Fruit fly (Drosophila melanogaster) whole organism, embryonic: Measurements from ENCODE around the gene Rfx.

Experiments
- ATbp ChIP-seq: fragments of 200-800 bp; sonication (Bioruptor generic); optimal IDR thresholded peaks from 2 replicates; lab custom pipeline; 2017; ENCODE audit warnings: missing biosample characterization, mild to moderate bottlenecking, missing genetic modification characterization, missing genetic modification reagents
- Atf3 ChIP-seq: fragments of 200-800 bp; sonication (Bioruptor generic); optimal IDR thresholded peaks from 3 replicates; lab custom pipeline; 2016; ENCODE audit warnings: missing biosample characterization, missing genetic modification characterization
- BEAF-32 ChIP-seq: fragments of 200-800 bp; sonication (Bioruptor generic); optimal IDR thresholded peaks from 3 replicates; lab custom pipeline; 2017; ENCODE audit warnings: missing biosample characterization, missing genetic modification characterization, mild to moderate bottlenecking, moderate library complexity, missing genetic modification reagents
- CG10147 ChIP-seq: fragments of 200-800 bp; sonication (Bioruptor generic); optimal IDR thresholded peaks from 2 replicates; lab custom pipeline; 2019; ENCODE audit warnings: missing biosample characterization, mild to moderate bottlenecking, missing genetic modification characterization, moderate library complexity
- CG10267 ChIP-seq: fragments of 200-800 bp; sonication (Bioruptor generic); optimal IDR thresholded peaks from 2 replicates; lab custom pipeline; 2018; ENCODE audit warnings: missing biosample characterization, mild to moderate bottlenecking, missing genetic modification characterization, moderate library complexity
- CG11560 ChIP-seq: fragments of 200-800 bp; sonication (Bioruptor generic); IDR thresholded peaks from 3 replicates; pipeline ENCODE4 v1.3.6; 2022; ENCODE audit warnings: missing biosample characterization, missing genetic modification characterization
- CG1233 ChIP-seq: fragments of 200-800 bp; sonication (Bioruptor generic); optimal IDR thresholded peaks from 4 replicates; lab custom pipeline; 2018; ENCODE audit warnings: missing biosample characterization, mild to moderate bottlenecking, missing genetic modification characterization
- CG14710 ChIP-seq: fragments of 200-800 bp; sonication (Bioruptor generic); optimal IDR thresholded peaks from 3 replicates; lab custom pipeline; 2019; ENCODE audit warnings: missing biosample characterization, mild to moderate bottlenecking, missing genetic modification characterization, moderate library complexity
- CG17802 ChIP-seq: fragments of 200-800 bp; sonication (Bioruptor generic); optimal IDR thresholded peaks from 2 replicates; lab custom pipeline; 2018; ENCODE audit warnings: missing biosample characterization, mild to moderate bottlenecking, missing genetic modification characterization, moderate library complexity
- CG32767 ChIP-seq: fragments of 200-800 bp; sonication (Bioruptor generic); IDR thresholded peaks from 2 replicates; pipeline ENCODE4 v1.3.6; 2022; ENCODE audit warnings: missing biosample characterization, missing genetic modification characterization
- CG4328 ChIP-seq: fragments of 200-800 bp; sonication (Bioruptor generic); optimal IDR thresholded peaks from 3 replicates; lab custom pipeline; 2017; ENCODE audit warnings: missing biosample characterization, missing genetic modification reagents, missing genetic modification characterization
- CG43689 ChIP-seq: fragments of 200-800 bp; sonication (Bioruptor generic); IDR thresholded peaks from 2 replicates; pipeline ENCODE4 v1.3.6; 2022; ENCODE audit warnings: missing biosample characterization, missing genetic modification characterization
- CG7357 ChIP-seq: fragments of 200-800 bp; sonication (Bioruptor generic); IDR thresholded peaks from 3 replicates; pipeline ENCODE4 v1.3.6; 2022; ENCODE audit warnings: missing biosample characterization, missing genetic modification characterization
- CkIIα-i1 ChIP-seq: fragments of 200-800 bp; sonication (Bioruptor generic); IDR thresholded peaks from 2 replicates; pipeline ENCODE4 v1.3.6; 2022; ENCODE audit warnings: missing biosample characterization, missing genetic modification characterization
- D19B ChIP-seq: fragments of 200-800 bp; sonication (Bioruptor generic); optimal IDR thresholded peaks from 2 replicates; lab custom pipeline; 2017; ENCODE audit warnings: missing biosample characterization, mild to moderate bottlenecking, missing genetic modification characterization
- Deaf1 ChIP-seq: fragments of 200-800 bp; optimal IDR thresholded peaks from 3 replicates; lab custom pipeline; 2019; ENCODE audit warnings: missing biosample characterization, mild to moderate bottlenecking, missing genetic modification characterization, moderate library complexity
- Dp ChIP-seq: fragments of 200-800 bp; sonication (Bioruptor generic); optimal IDR thresholded peaks from 2 replicates; lab custom pipeline; 2018; ENCODE audit warnings: missing biosample characterization, mild to moderate bottlenecking, missing genetic modification characterization, moderate library complexity
- Dref ChIP-seq: fragments of 200-800 bp; sonication (Bioruptor generic); IDR thresholded peaks from 2 replicates; pipeline ENCODE4 v1.3.6; 2022; ENCODE audit warnings: missing biosample characterization, missing genetic modification characterization
- H15 ChIP-seq: fragments of 200-800 bp; sonication (Bioruptor generic); IDR thresholded peaks from 3 replicates; pipeline ENCODE4 v1.3.6; 2022; ENCODE audit warnings: missing biosample characterization, missing genetic modification characterization
- Lhr ChIP-seq: fragments of 200-800 bp; sonication (Bioruptor generic); optimal IDR thresholded peaks from 3 replicates; lab custom pipeline; 2017; ENCODE audit warnings: mild to moderate bottlenecking, missing biosample characterization, missing genetic modification reagents, missing genetic modification characterization
- Mrtf ChIP-seq: fragments of 200-800 bp; sonication (Bioruptor generic); IDR thresholded peaks from 3 replicates; pipeline ENCODE4 v1.3.6; 2022; ENCODE audit warnings: missing biosample characterization, missing genetic modification characterization
- NK7.1 ChIP-seq: fragments of 200-800 bp; sonication (Bioruptor generic); optimal IDR thresholded peaks from 3 replicates; lab custom pipeline; 2016; ENCODE audit warnings: missing biosample characterization, missing genetic modification characterization
- NfI ChIP-seq: fragments of 200-800 bp; sonication (Bioruptor generic); optimal IDR thresholded peaks from 3 replicates; lab custom pipeline; 2018; ENCODE audit warnings: missing biosample characterization, mild to moderate bottlenecking, missing genetic modification characterization, moderate library complexity
- Rfx ChIP-seq: fragments of 200-800 bp; sonication (Bioruptor generic); IDR thresholded peaks from 2 replicates; pipeline ENCODE4 v1.3.6; 2022; ENCODE audit warnings: missing biosample characterization, missing genetic modification characterization
- Side ChIP-seq: fragments of 200-800 bp; sonication (Bioruptor generic); optimal IDR thresholded peaks from 2 replicates; lab custom pipeline; 2016; ENCODE audit warnings: missing biosample characterization, missing genetic modification characterization
- Sox102F ChIP-seq: fragments of 200-800 bp; sonication (Bioruptor generic); optimal IDR thresholded peaks from 2 replicates; lab custom pipeline; 2018; ENCODE audit warnings: missing biosample characterization, mild to moderate bottlenecking, missing genetic modification characterization, moderate library complexity
- Spps ChIP-seq: fragments of 200-800 bp; sonication (Bioruptor generic); optimal IDR thresholded peaks from 2 replicates; lab custom pipeline; 2018; ENCODE audit warnings: missing biosample characterization, mild to moderate bottlenecking, missing genetic modification characterization
- ab ChIP-seq: fragments of 200-800 bp; sonication (Bioruptor generic); optimal IDR thresholded peaks from 2 replicates; lab custom pipeline; 2016; ENCODE audit warnings: missing biosample characterization, missing genetic modification characterization
- ara ChIP-seq: fragments of 200-800 bp; sonication (Bioruptor generic); IDR thresholded peaks from 2 replicates; pipeline ENCODE4 v1.3.6; 2022; ENCODE audit warnings: missing biosample characterization, missing genetic modification characterization
- ato ChIP-seq: fragments of 200-800 bp; sonication (Bioruptor generic); IDR thresholded peaks from 2 replicates; pipeline ENCODE4 v1.3.6; 2022; ENCODE audit warnings: missing biosample characterization, missing genetic modification characterization; ENCODE audit not compliant: partially characterized antibody
- cg ChIP-seq: fragments of 200-800 bp; sonication (Bioruptor generic); optimal IDR thresholded peaks from 3 replicates; lab custom pipeline; 2019; ENCODE audit warnings: missing biosample characterization, mild to moderate bottlenecking, missing genetic modification characterization, moderate library complexity
- chm ChIP-seq: fragments of 200-800 bp; sonication (Bioruptor generic); IDR thresholded peaks from 2 replicates; pipeline ENCODE4 v1.3.6; 2022; ENCODE audit warnings: missing biosample characterization, missing genetic modification characterization
- crc ChIP-seq: fragments of 200-800 bp; sonication (Bioruptor generic); optimal IDR thresholded peaks from 2 replicates; lab custom pipeline; 2016; ENCODE audit warnings: missing biosample characterization, missing genetic modification characterization
- hkb ChIP-seq, 2 experiments: fragments of 200-800 bp in 1 of 2; fragments of >200 bp in 1 of 2; sonication (Bioruptor generic) in 1 of 2; IDR thresholded peaks in 1 of 2; optimal IDR thresholded peaks in 1 of 2; 2 replicates each; pipeline versions ENCODE4 v1.3.6 to Lab custom; 2017 to 2022; ENCODE audit warnings: missing biosample characterization in 1 of 2, missing genetic modification characterization in 1 of 2
- ind ChIP-seq: fragments of 200-800 bp; sonication (Bioruptor generic); optimal IDR thresholded peaks from 3 replicates; lab custom pipeline; 2016; ENCODE audit warnings: missing biosample characterization, missing genetic modification characterization
- kay ChIP-seq: fragments of 200-800 bp; sonication (Bioruptor generic); optimal IDR thresholded peaks from 2 replicates; lab custom pipeline; 2016; ENCODE audit warnings: missing biosample characterization, missing genetic modification characterization
- ken ChIP-seq: fragments of 200-800 bp; sonication (Bioruptor generic); IDR thresholded peaks from 3 replicates; pipeline ENCODE4 v1.3.6; 2022; ENCODE audit warnings: missing biosample characterization, missing genetic modification characterization
- lov ChIP-seq, 2 experiments: fragments of 200-800 bp in 1 of 2; fragments of >200 bp in 1 of 2; sonication (Bioruptor generic) in 1 of 2; IDR thresholded peaks in 1 of 2; optimal IDR thresholded peaks in 1 of 2; 2 replicates in 1 of 2; 3 replicates in 1 of 2; pipeline versions ENCODE4 v1.3.6 to Lab custom; 2017 to 2022; ENCODE audit warnings: missing biosample characterization in 1 of 2, missing genetic modification characterization in 1 of 2
- mld ChIP-seq: fragments of 200-800 bp; sonication (Bioruptor generic); IDR thresholded peaks from 3 replicates; pipeline ENCODE4 v1.3.6; 2022; ENCODE audit warnings: missing biosample characterization, missing genetic modification characterization; ENCODE audit not compliant: partially characterized antibody
- oc ChIP-seq: fragments of 200-800 bp; sonication (Bioruptor generic); optimal IDR thresholded peaks from 2 replicates; lab custom pipeline; 2018; ENCODE audit warnings: missing biosample characterization, mild to moderate bottlenecking, missing genetic modification characterization, moderate library complexity
- odd ChIP-seq: fragments of 200-800 bp; sonication (Bioruptor generic); optimal IDR thresholded peaks from 2 replicates; lab custom pipeline; 2017; ENCODE audit warnings: missing biosample characterization, mild to moderate bottlenecking, missing genetic modification characterization
- otp ChIP-seq: fragments of 200-800 bp; sonication (Bioruptor generic); IDR thresholded peaks from 3 replicates; pipeline ENCODE4, ENCODE4 v1.3.6; 2022; ENCODE audit warnings: missing biosample characterization, missing genetic modification characterization
- pho ChIP-seq: fragments of 200-800 bp; sonication (Bioruptor generic); optimal IDR thresholded peaks from 2 replicates; lab custom pipeline; 2016; ENCODE audit warnings: missing biosample characterization, missing genetic modification characterization
- seq ChIP-seq: fragments of 200-800 bp; sonication (Bioruptor generic); IDR thresholded peaks from 2 replicates; pipeline ENCODE4 v1.3.6; 2022; ENCODE audit warnings: missing biosample characterization, missing genetic modification characterization
- slou ChIP-seq: fragments of 200-800 bp; sonication (Bioruptor generic); optimal IDR thresholded peaks from 3 replicates; lab custom pipeline; 2016; ENCODE audit warnings: missing biosample characterization, missing genetic modification characterization
- tio ChIP-seq: fragments of 200-800 bp; sonication (Bioruptor generic); optimal IDR thresholded peaks from 2 replicates; lab custom pipeline; 2017; ENCODE audit warnings: missing biosample characterization, missing genetic modification characterization, inconsistent platforms
- tna ChIP-seq: fragments of 200-800 bp; sonication (Bioruptor generic); IDR thresholded peaks from 2 replicates; pipeline ENCODE4 v1.3.6; 2022; ENCODE audit warnings: missing biosample characterization, missing genetic modification characterization; ENCODE audit not compliant: partially characterized antibody
- vvl ChIP-seq: fragments of 200-800 bp; sonication (Bioruptor generic); IDR thresholded peaks from 2 replicates; pipeline ENCODE4 v1.3.6; 2022; ENCODE audit warnings: missing biosample characterization, missing genetic modification characterization
- zen ChIP-seq: fragments of 200-800 bp; sonication (Bioruptor generic); optimal IDR thresholded peaks from 3 replicates; lab custom pipeline; 2018; ENCODE audit warnings: missing biosample characterization, mild to moderate bottlenecking, missing genetic modification characterization, moderate library complexity
- zen2 ChIP-seq: fragments of 200-800 bp; sonication (Bioruptor generic); IDR thresholded peaks from 3 replicates; pipeline ENCODE4 v1.3.6; 2022; ENCODE audit warnings: missing biosample characterization, missing genetic modification characterization; ENCODE audit not compliant: partially characterized antibody

The Rfx gene

DNA sequence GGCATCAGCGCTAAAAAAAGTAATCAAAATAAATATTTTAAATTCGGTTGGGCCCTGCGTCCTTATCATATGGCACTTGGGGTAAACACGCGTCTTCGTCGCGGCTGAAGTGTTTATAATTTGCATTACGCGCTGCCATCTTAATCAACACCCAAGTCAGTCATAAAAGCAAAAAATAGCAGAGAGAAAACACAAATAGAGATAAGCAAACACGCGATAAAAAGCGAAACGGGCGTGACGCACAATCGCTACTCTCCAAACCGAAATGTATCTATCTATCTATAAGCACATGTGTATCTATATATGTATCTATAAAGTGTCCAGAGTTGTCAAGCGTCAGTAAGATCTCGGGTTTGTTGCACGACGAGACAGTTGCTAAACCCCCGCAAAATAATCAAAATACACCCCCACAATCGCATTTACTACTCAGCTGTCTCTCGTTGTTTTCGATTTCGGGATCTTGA is 13.1 kb upstream of the Rfx start (continued):
- no peak for TF ChIP-seq Deaf1 (tag; lab: Kevin White, UChicago)
- no peak for TF ChIP-seq ato (GFP tag; lab: Robert Waterston, UW)
- TF ChIP-seq CG43689 (GFP tag; lab: Robert Waterston, UW): no peak
- TF ChIP-seq CG32767 (GFP tag; lab: Robert Waterston, UW): peak; percentile 33; the same call in 1 of the 2 replicates
- no peak for TF ChIP-seq Sox102F (GFP tag; lab: Kevin White, UChicago)
- no peak for TF ChIP-seq Mrtf (GFP tag; lab: Robert Waterston, UW)
- TF ChIP-seq ind (GFP tag; lab: Kevin White, UChicago): no peak
- TF ChIP-seq pho (GFP tag; lab: Kevin White, UChicago): no peak
- peak; percentile 30 for TF ChIP-seq Side (GFP tag; lab: Kevin White, UChicago)
- TF ChIP-seq zen2 (GFP tag; lab: Robert Waterston, UW): no peak
- TF ChIP-seq ken (GFP tag; lab: Robert Waterston, UW): no peak
- TF ChIP-seq CG7357: no peak
- no peak for TF ChIP-seq seq (GFP tag; lab: Robert Waterston, UW)
- TF ChIP-seq Atf3 (GFP tag; lab: Kevin White, UChicago): no peak
- peak; percentile 35 for TF ChIP-seq CG4328 (GFP tag; lab: Kevin White, UChicago)
- no peak for TF ChIP-seq Spps (tag; lab: Kevin White, UChicago)
- TF ChIP-seq ab (GFP tag; lab: Kevin White, UChicago): no peak
- no peak for TF ChIP-seq hkb (optimal IDR thresholded peaks at IDR 0.05; lab: Kevin White, UChicago)
- TF ChIP-seq hkb (GFP tag; IDR thresholded peaks at IDR 0.05; lab: Robert Waterston, UW): no peak
- TF ChIP-seq BEAF-32 (GFP tag; lab: Kevin White, UChicago): no peak
- TF ChIP-seq otp (GFP tag; lab: Robert Waterston, UW): no peak
- TF ChIP-seq mld (GFP tag; lab: Robert Waterston, UW): no peak
- TF ChIP-seq CG1233 (GFP tag; lab: Kevin White, UChicago): no peak
- peak; percentile 25 for TF ChIP-seq ATbp (GFP tag; lab: Kevin White, UChicago)
- no peak for TF ChIP-seq H15
- TF ChIP-seq NfI (GFP tag; lab: Kevin White, UChicago): no peak
- TF ChIP-seq ara (GFP tag; lab: Robert Waterston, UW): no peak
- TF ChIP-seq oc: no peak
- TF ChIP-seq kay: no peak
- peak; percentile 42; the same call in 1 of the 2 replicates for TF ChIP-seq Rfx
- TF ChIP-seq odd (GFP tag; lab: Kevin White, UChicago): peak; percentile 15
- no peak for TF ChIP-seq CG11560 (tag; lab: Robert Waterston, UW)
- no peak for TF ChIP-seq Dref (GFP tag; lab: Robert Waterston, UW)
- TF ChIP-seq CG17802 (tag; lab: Kevin White, UChicago): no peak
- no peak for TF ChIP-seq chm (GFP tag; lab: Robert Waterston, UW)
- TF ChIP-seq CkIIα-i1 (GFP tag; lab: Robert Waterston, UW): no peak
- no peak for TF ChIP-seq cg (GFP tag; lab: Kevin White, UChicago)
- no peak for TF ChIP-seq Lhr (GFP tag; lab: Kevin White, UChicago)
- TF ChIP-seq D19B (GFP tag; lab: Kevin White, UChicago): no peak
- no peak for TF ChIP-seq slou (GFP tag; lab: Kevin White, UChicago)
- no peak for TF ChIP-seq tio (GFP tag; lab: Kevin White, UChicago)
- TF ChIP-seq tna (GFP tag; lab: Robert Waterston, UW): no peak
- TF ChIP-seq crc (GFP tag; lab: Kevin White, UChicago): no peak
- peak; percentile 23 for TF ChIP-seq CG10147 (GFP tag; lab: Kevin White, UChicago)
- TF ChIP-seq lov (optimal IDR thresholded peaks at IDR 0.05; lab: Kevin White, UChicago): no peak
- TF ChIP-seq lov (GFP tag; IDR thresholded peaks at IDR 0.05; lab: Robert Waterston, UW): no peak
- TF ChIP-seq CG14710: no peak
- TF ChIP-seq CG10267: no peak
- TF ChIP-seq NK7.1 (GFP tag; lab: Kevin White, UChicago): no peak
- no peak for TF ChIP-seq zen (tag; lab: Kevin White, UChicago)
- TF ChIP-seq Dp: no peak
- TF ChIP-seq vvl (GFP tag; lab: Robert Waterston, UW): no peak
